Fruit fly (Drosophila melanogaster): ENCODE data around the gene CG31998.

DNA sequence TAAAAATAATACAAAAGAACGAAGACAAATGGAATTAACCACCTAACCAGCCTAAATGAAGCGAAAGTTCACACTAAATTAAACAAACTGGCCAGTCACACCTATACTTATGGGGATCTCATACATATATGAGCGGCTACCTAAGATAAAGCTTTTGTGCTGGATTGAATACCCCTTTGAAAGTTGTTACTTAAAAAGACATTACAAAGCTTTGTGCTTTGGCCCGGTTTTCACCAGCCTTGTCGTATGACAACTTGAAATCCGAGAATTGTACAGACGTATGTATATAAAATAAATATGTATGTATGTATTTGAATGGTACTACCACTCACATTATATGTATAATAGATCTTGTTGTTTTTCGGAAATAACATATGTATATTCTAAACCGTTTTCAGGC, 49.8 kb downstream of the CG31998 start, which contains the start of gene CG31997:
- TF ChIP-seq tj (GFP tag; optimal IDR thresholded peaks at IDR 0.05) = no peak
- TF ChIP-seq Hr96 (GFP tag; optimal IDR thresholded peaks at IDR 0.05) = no peak
- no peak for TF ChIP-seq Crg-1 (GFP tag; optimal IDR thresholded peaks at IDR 0.05)
- no peak for TF ChIP-seq cic (GFP tag; optimal IDR thresholded peaks at IDR 0.05)
- TF ChIP-seq CG7045 (GFP tag; optimal IDR thresholded peaks at IDR 0.05) = no peak
